Worm (Caenorhabditis elegans) whole organism, late embryonic: Measurements from ENCODE around the gene F14F9.6.

Source experiments
- C08G9.2 ChIP-seq: sonication (generic microtip); optimal IDR thresholded peaks from 2 replicates; lab custom pipeline; 2016; ENCODE audit warnings: mild to moderate bottlenecking, missing genetic modification characterization, moderate library complexity, missing compliant biosample characterization
- C38D4.7 ChIP-seq: fragments of 200-800 bp; sonication (Bioruptor generic); optimal IDR thresholded peaks from 2 replicates; lab custom pipeline; 2018; ENCODE audit warnings: mild to moderate bottlenecking, missing genetic modification characterization, moderate library complexity, missing compliant biosample characterization
- F13H6.1 ChIP-seq: sonication (generic microtip); optimal IDR thresholded peaks from 2 replicates; lab custom pipeline; 2016; ENCODE audit warnings: missing genetic modification characterization, missing compliant biosample characterization
- K02D7.2 ChIP-seq: sonication (generic microtip); optimal IDR thresholded peaks from 2 replicates; lab custom pipeline; 2017; ENCODE audit warnings: mild to moderate bottlenecking, missing genetic modification characterization, missing compliant biosample characterization
- K09A11.1 ChIP-seq: sonication (generic microtip); optimal IDR thresholded peaks from 2 replicates; lab custom pipeline; 2017; ENCODE audit warnings: antibody characterized with exemption, mild to moderate bottlenecking, missing genetic modification characterization, missing compliant biosample characterization; ENCODE audit not compliant: insufficient read depth
- T23F11.4 ChIP-seq: fragments of 200-800 bp; sonication (Bioruptor generic); optimal IDR thresholded peaks from 2 replicates; lab custom pipeline; 2018; ENCODE audit warnings: mild to moderate bottlenecking, missing genetic modification characterization, missing compliant biosample characterization
- Y22D7AL.16 ChIP-seq: sonication (generic microtip); optimal IDR thresholded peaks from 2 replicates; lab custom pipeline; 2016; ENCODE audit warnings: missing genetic modification characterization, missing compliant biosample characterization
- ama-1 ChIP-seq: fragments of 150-350 bp; optimal IDR thresholded peaks from 2 replicates; lab custom pipeline; 2014
- ceh-18 ChIP-seq: sonication (generic microtip); optimal IDR thresholded peaks from 2 replicates; lab custom pipeline; 2016; ENCODE audit warnings: missing genetic modification characterization, missing compliant biosample characterization
- ceh-19 ChIP-seq: fragments of 200-800 bp; sonication (Bioruptor generic); optimal IDR thresholded peaks from 2 replicates; lab custom pipeline; 2018; ENCODE audit warnings: mild to moderate bottlenecking, missing genetic modification characterization, missing compliant biosample characterization
- ceh-2 ChIP-seq: sonication (generic microtip); optimal IDR thresholded peaks from 2 replicates; lab custom pipeline; 2016; ENCODE audit warnings: missing genotype, missing genetic modification characterization, missing compliant biosample characterization
- ceh-30 ChIP-seq: fragments of 150-350 bp; optimal IDR thresholded peaks from 2 replicates; lab custom pipeline; 2014; ENCODE audit warnings: missing biosample characterization, missing genetic modification characterization
- ceh-34 ChIP-seq: sonication (generic microtip); optimal IDR thresholded peaks from 2 replicates; lab custom pipeline; 2016; ENCODE audit warnings: mild to moderate bottlenecking, missing genetic modification characterization, missing compliant biosample characterization
- ceh-9 ChIP-seq: sonication (generic microtip); optimal IDR thresholded peaks from 2 replicates; lab custom pipeline; 2016; ENCODE audit warnings: mild to moderate bottlenecking, missing genetic modification characterization, inconsistent platforms, missing compliant biosample characterization
- dve-1 ChIP-seq: sonication (generic microtip); optimal IDR thresholded peaks from 2 replicates; lab custom pipeline; 2017; ENCODE audit warnings: antibody characterized with exemption, mild to moderate bottlenecking, missing genetic modification characterization, missing compliant biosample characterization
- elt-2 ChIP-seq: sonication (generic microtip); optimal IDR thresholded peaks from 2 replicates; lab custom pipeline; 2016; ENCODE audit warnings: missing genetic modification reagents, missing genetic modification characterization, missing compliant biosample characterization
- ets-4 ChIP-seq: sonication (generic microtip); optimal IDR thresholded peaks from 2 replicates; lab custom pipeline; 2016; ENCODE audit warnings: missing genetic modification characterization, missing compliant biosample characterization
- fkh-6 ChIP-seq: sonication (generic microtip); optimal IDR thresholded peaks from 2 replicates; lab custom pipeline; 2016; ENCODE audit warnings: missing genetic modification characterization, missing compliant biosample characterization
- gmeb-2 ChIP-seq: sonication (generic microtip); optimal IDR thresholded peaks from 2 replicates; lab custom pipeline; 2016; ENCODE audit warnings: missing genetic modification characterization, inconsistent platforms, missing compliant biosample characterization
- hlh-15 ChIP-seq: sonication (generic microtip); optimal IDR thresholded peaks from 2 replicates; lab custom pipeline; 2016; ENCODE audit warnings: missing genetic modification characterization, missing compliant biosample characterization
- hlh-6 ChIP-seq: sonication (generic microtip); optimal IDR thresholded peaks from 2 replicates; lab custom pipeline; 2016; ENCODE audit warnings: missing genotype, missing genetic modification characterization, missing compliant biosample characterization
- madf-2 ChIP-seq: sonication (generic microtip); optimal IDR thresholded peaks from 2 replicates; lab custom pipeline; 2017; ENCODE audit warnings: missing genetic modification characterization, missing compliant biosample characterization
- mec-3 ChIP-seq: sonication (generic microtip); optimal IDR thresholded peaks from 2 replicates; lab custom pipeline; 2016; ENCODE audit warnings: borderline replicate concordance, missing genetic modification characterization, missing compliant biosample characterization
- nhr-232 ChIP-seq: sonication (generic microtip); optimal IDR thresholded peaks from 2 replicates; lab custom pipeline; 2016; ENCODE audit warnings: missing genetic modification characterization, missing compliant biosample characterization
- npax-4 ChIP-seq: sonication (generic microtip); optimal IDR thresholded peaks from 2 replicates; lab custom pipeline; 2016; ENCODE audit warnings: missing genetic modification characterization, missing compliant biosample characterization
- pag-3 ChIP-seq: sonication (generic microtip); optimal IDR thresholded peaks from 2 replicates; lab custom pipeline; 2016; ENCODE audit warnings: missing compliant biosample characterization, missing genetic modification characterization, borderline replicate concordance
- pat-9 ChIP-seq: fragments of 200-800 bp; sonication (Bioruptor generic); optimal IDR thresholded peaks from 2 replicates; lab custom pipeline; 2018; ENCODE audit warnings: mild to moderate bottlenecking, missing genetic modification characterization, moderate library complexity, missing compliant biosample characterization
- pax-1 ChIP-seq: fragments of 150-350 bp; optimal IDR thresholded peaks from 2 replicates; lab custom pipeline; 2014; ENCODE audit warnings: missing biosample characterization, missing genetic modification characterization
- pha-2 ChIP-seq: sonication (generic microtip); optimal IDR thresholded peaks from 2 replicates; lab custom pipeline; 2017; ENCODE audit warnings: mild to moderate bottlenecking, missing genetic modification characterization, missing compliant biosample characterization
- pha-4 ChIP-seq: fragments of 150-350 bp; optimal IDR thresholded peaks from 2 replicates; lab custom pipeline; 2018; ENCODE audit warnings: missing biosample characterization, missing genetic modification reagents, missing genetic modification characterization
- pqm-1 ChIP-seq: sonication (generic microtip); optimal IDR thresholded peaks from 2 replicates; lab custom pipeline; 2016; ENCODE audit warnings: missing genetic modification characterization, missing compliant biosample characterization
- ref-2 ChIP-seq: sonication (generic microtip); optimal IDR thresholded peaks from 2 replicates; lab custom pipeline; 2016; ENCODE audit warnings: missing genetic modification characterization, missing compliant biosample characterization
- rnt-1 ChIP-seq: sonication (generic microtip); optimal IDR thresholded peaks from 2 replicates; lab custom pipeline; 2016; ENCODE audit warnings: missing genetic modification characterization, missing compliant biosample characterization
- sox-2 ChIP-seq: fragments of 200-800 bp; sonication (Bioruptor generic); IDR thresholded peaks from 2 replicates; pipeline ENCODE4 v1.3.6; 2022; ENCODE audit warnings: missing genetic modification reagents, missing genetic modification characterization, missing compliant biosample characterization
- syd-9 ChIP-seq: sonication (generic microtip); optimal IDR thresholded peaks from 2 replicates; lab custom pipeline; 2016; ENCODE audit warnings: mild to moderate bottlenecking, missing genetic modification characterization, moderate library complexity, missing compliant biosample characterization
- tbx-2 ChIP-seq: sonication (generic microtip); optimal IDR thresholded peaks from 2 replicates; lab custom pipeline; 2016; ENCODE audit warnings: missing genetic modification characterization, missing compliant biosample characterization
- ttx-3 ChIP-seq: sonication (generic microtip); optimal IDR thresholded peaks from 2 replicates; lab custom pipeline; 2016; ENCODE audit warnings: missing genetic modification reagents, missing genetic modification characterization, missing compliant biosample characterization
- unc-55 ChIP-seq: sonication (generic microtip); optimal IDR thresholded peaks from 2 replicates; lab custom pipeline; 2017; ENCODE audit warnings: missing biosample characterization, missing genetic modification reagents, missing genetic modification characterization
- zip-5 ChIP-seq: sonication (generic microtip); optimal IDR thresholded peaks from 2 replicates; lab custom pipeline; 2016; ENCODE audit warnings: missing genetic modification characterization, missing compliant biosample characterization
- ztf-16 ChIP-seq: sonication (generic microtip); optimal IDR thresholded peaks from 2 replicates; lab custom pipeline; 2017; ENCODE audit warnings: missing genetic modification characterization, missing compliant biosample characterization

Gene F14F9.6

DNA sequence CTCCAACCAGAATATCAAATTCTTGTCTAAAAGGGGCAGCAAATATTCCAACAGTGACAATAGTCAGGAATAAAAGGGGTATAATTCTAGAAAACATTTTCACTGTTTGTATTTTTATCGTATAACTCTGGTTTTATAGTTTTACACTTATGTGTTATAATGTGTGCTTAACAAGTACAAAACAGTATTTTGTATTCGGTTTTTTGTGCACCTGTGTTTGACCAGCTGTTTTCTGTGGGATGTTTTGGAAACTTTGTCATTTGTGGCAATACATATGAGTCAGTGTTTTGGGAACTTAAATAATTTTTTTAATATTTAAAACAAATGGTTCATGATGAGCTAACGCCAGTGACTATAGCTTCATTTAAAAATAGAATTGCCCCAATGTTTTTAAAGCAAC lies at the start of gene F14F9.6:
Gene F14F9.6 (minus strand): TSS at position 101 of the 400 bp plus-strand sequence.
- no peak for TF ChIP-seq Y22D7AL.16 (tag; lab: Kevin White, UChicago)

ce11 chrV:5194508-5194907 lies 48.2 kb upstream of the F14F9.6 start, which contains the start of gene abu-8:
Gene abu-8 (minus strand): TSS chrV:5194608.
- no peak for TF ChIP-seq ceh-30 (tag; lab: Kevin White, UChicago)
- no peak for TF ChIP-seq dve-1
- TF ChIP-seq ceh-9 (tag; lab: Kevin White, UChicago): no peak
- TF ChIP-seq pat-9 (tag; lab: Kevin White, UChicago): no peak
- TF ChIP-seq fkh-6 (tag; lab: Kevin White, UChicago): no peak
- TF ChIP-seq K02D7.2 (tag; lab: Kevin White, UChicago): no peak
- no peak for TF ChIP-seq pha-4 (tag; lab: Kevin White, UChicago)
- no peak for TF ChIP-seq unc-55 (GFP tag; lab: Kevin White, UChicago)
- TF ChIP-seq, all 69 proteins: peak for 0

- TF ChIP-seq ceh-30 (tag; lab: Kevin White, UChicago) (no peak), ceh-19 (GFP tag; lab: Kevin White, UChicago) (no peak), T23F11.4 (GFP tag; lab: Kevin White, UChicago) (no peak)
Observed at ce11 chrV:5192501-5192900, 46.2 kb upstream of the F14F9.6 start, which contains the start of gene C03A7.13. Gene C03A7.13 (minus strand): TSS chrV:5192543.

DNA sequence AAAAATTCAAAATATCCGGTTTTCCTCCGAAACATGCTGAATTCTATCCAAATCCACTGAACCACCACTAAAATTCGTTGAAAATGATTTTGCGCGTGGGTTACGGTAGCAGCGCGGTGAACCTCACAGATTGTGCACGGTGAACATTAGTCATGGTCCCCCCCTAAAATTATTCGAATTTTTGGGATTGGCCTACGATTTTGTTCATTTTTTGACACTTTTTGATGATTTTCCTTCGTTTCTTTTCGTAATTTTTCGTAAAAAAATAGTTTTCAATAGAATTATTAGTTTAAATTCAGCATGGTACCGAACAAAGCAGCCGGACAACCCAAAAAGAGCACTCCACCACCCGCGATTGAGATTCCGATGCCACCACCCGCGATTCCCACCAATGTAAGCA lies 35.3 kb upstream of the F14F9.6 start, which contains the start of gene C03A7.2:
Gene C03A7.2 (plus strand): TSS at position 301 of the 400 bp plus-strand sequence.
- TF ChIP-seq K09A11.1 (tag; lab: Kevin White, UChicago) (no peak), ztf-16 (tag; lab: Kevin White, UChicago) (no peak), ceh-2 (tag; lab: Kevin White, UChicago) (no peak), pqm-1 (tag; lab: Kevin White, UChicago) (no peak), F13H6.1 (tag; lab: Kevin White, UChicago) (no peak), ceh-34 (tag; lab: Kevin White, UChicago) (no peak), pag-3 (tag; lab: Kevin White, UChicago) (no peak), fkh-6 (tag; lab: Kevin White, UChicago) (no peak), sox-2 (GFP tag; lab: Robert Waterston, UW) (no peak), npax-4 (tag; lab: Kevin White, UChicago) (no peak), T23F11.4 (GFP tag; lab: Kevin White, UChicago) (no peak), pax-1 (no peak), ttx-3 (no peak), hlh-15 (tag; lab: Kevin White, UChicago) (no peak), madf-2 (tag; lab: Kevin White, UChicago) (no peak), elt-2 (tag; lab: Kevin White, UChicago) (no peak), Y22D7AL.16 (tag; lab: Kevin White, UChicago) (no peak), C08G9.2 (tag; lab: Kevin White, UChicago) (no peak), mec-3 (tag; lab: Kevin White, UChicago) (no peak), zip-5 (no peak)

DNA sequence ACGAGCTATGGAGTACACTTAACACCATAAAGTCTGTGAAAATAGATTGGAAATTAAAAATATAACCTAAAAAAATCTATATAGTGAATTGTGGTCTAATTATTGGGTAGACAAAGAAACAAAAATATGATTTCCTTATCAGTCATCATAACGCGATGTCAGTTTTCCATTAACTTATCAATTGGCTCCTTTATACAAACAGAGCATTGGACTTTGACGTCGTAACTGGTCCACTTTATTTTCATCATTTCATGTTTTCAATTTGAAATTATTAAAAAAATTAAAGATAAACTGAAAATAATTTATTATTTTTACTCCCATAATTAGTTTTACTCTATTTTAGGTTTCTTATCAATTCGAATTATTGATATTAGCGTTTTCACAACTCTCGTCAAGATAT lies 31.8 kb upstream of the F14F9.6 start:
- no peak for TF ChIP-seq nhr-232 (tag; lab: Kevin White, UChicago)
- TF ChIP-seq Y22D7AL.16 (tag; lab: Kevin White, UChicago): no peak
- no peak for TF ChIP-seq ets-4 (tag; lab: Kevin White, UChicago)
- TF ChIP-seq pat-9 (tag; lab: Kevin White, UChicago): no peak
- TF ChIP-seq elt-2 (tag; lab: Kevin White, UChicago): peak; percentile 60
- TF ChIP-seq ceh-19 (GFP tag; lab: Kevin White, UChicago): no peak
- no peak for TF ChIP-seq pha-2

- TF ChIP-seq elt-2 (tag; lab: Kevin White, UChicago) (no peak), tbx-2 (no peak), syd-9 (no peak), gmeb-2 (no peak), npax-4 (tag; lab: Kevin White, UChicago) (no peak), ama-1 (lab: Kevin White, UChicago) (no peak), ref-2 (no peak), sox-2 (GFP tag; lab: Robert Waterston, UW) (no peak), zip-5 (no peak), ceh-18 (tag; lab: Kevin White, UChicago) (no peak), T23F11.4 (GFP tag; lab: Kevin White, UChicago) (no peak), K02D7.2 (tag; lab: Kevin White, UChicago) (no peak), rnt-1 (no peak), C38D4.7 (GFP tag; lab: Kevin White, UChicago) (no peak), nhr-232 (tag; lab: Kevin White, UChicago) (no peak), hlh-6 (tag; lab: Kevin White, UChicago) (no peak)
Observed at ce11 chrV:5177209-5177608, 30.9 kb upstream of the F14F9.6 start, which contains the start of gene ugt-51. Gene ugt-51 (minus strand): TSS chrV:5177309.
